Fruit fly (Drosophila melanogaster) whole organism, embryonic: Measurements from ENCODE around the gene Gli.

Experiments used
- Bdp1 ChIP-seq: fragments of 200-800 bp; sonication (Bioruptor generic); optimal IDR thresholded peaks from 3 replicates; lab custom pipeline; 2016; ENCODE audit warnings: missing biosample characterization, missing genetic modification characterization
- CG3065 ChIP-seq: fragments of 200-800 bp; sonication (Bioruptor generic); optimal IDR thresholded peaks from 2 replicates; lab custom pipeline; 2016; ENCODE audit warnings: missing biosample characterization, missing genetic modification characterization
- CG4424 ChIP-seq: fragments of 200-800 bp; sonication (Bioruptor generic); optimal IDR thresholded peaks from 3 replicates; lab custom pipeline; 2016; ENCODE audit warnings: missing biosample characterization, missing genetic modification characterization
- CG8944 ChIP-seq: fragments of 200-800 bp; sonication (Bioruptor generic); optimal IDR thresholded peaks from 3 replicates; lab custom pipeline; 2016; ENCODE audit warnings: missing biosample characterization, missing genetic modification characterization
- Lpt ChIP-seq: fragments of >200 bp; optimal IDR thresholded peaks from 2 replicates; lab custom pipeline; 2018; ENCODE audit warnings: missing biosample characterization, missing genetic modification characterization
- Mad ChIP-seq: fragments of 200-800 bp; sonication (Bioruptor generic); optimal IDR thresholded peaks from 2 replicates; lab custom pipeline; 2016; ENCODE audit warnings: missing biosample characterization, missing genetic modification characterization
- NfI ChIP-seq: fragments of 200-800 bp; sonication (Bioruptor generic); optimal IDR thresholded peaks from 3 replicates; lab custom pipeline; 2018; ENCODE audit warnings: missing biosample characterization, mild to moderate bottlenecking, missing genetic modification characterization, moderate library complexity
- dysf ChIP-seq: fragments of 200-800 bp; sonication (Bioruptor generic); IDR thresholded peaks from 3 replicates; pipeline ENCODE4 v1.3.6; 2022; ENCODE audit warnings: missing biosample characterization, missing genetic modification characterization
- fu2 ChIP-seq: fragments of 200-800 bp; sonication (Bioruptor generic); optimal IDR thresholded peaks from 2 replicates; lab custom pipeline; 2016; ENCODE audit warnings: missing biosample characterization, missing genetic modification characterization
- hbn ChIP-seq: fragments of 200-800 bp; sonication (Bioruptor generic); IDR thresholded peaks from 2 replicates; pipeline ENCODE4 v1.3.6; 2022; ENCODE audit warnings: missing biosample characterization, missing genetic modification characterization; ENCODE audit not compliant: partially characterized antibody
- ken ChIP-seq: fragments of 200-800 bp; sonication (Bioruptor generic); IDR thresholded peaks from 3 replicates; pipeline ENCODE4 v1.3.6; 2022; ENCODE audit warnings: missing biosample characterization, missing genetic modification characterization

dm6 chr2L:15746600-15747393 lies 15.8 kb downstream of the Gli start:
- TF ChIP-seq Lpt (GFP tag; lab: Kevin White, UChicago), result no peak
- TF ChIP-seq hbn (GFP tag; lab: Robert Waterston, UW), result no peak
- peak; percentile 83 for TF ChIP-seq NfI (GFP tag; lab: Kevin White, UChicago)
- TF ChIP-seq fu2 (GFP tag; lab: Kevin White, UChicago), result peak; percentile 4
- TF ChIP-seq ken, result 0 out of 3 replicates have a peak, but pooled peaks have one; percentile 49
- TF ChIP-seq Mad (GFP tag; lab: Kevin White, UChicago), result peak; percentile 42
- TF ChIP-seq dysf (GFP tag; lab: Robert Waterston, UW), result peak; percentile 90
- peak; percentile 93 for TF ChIP-seq CG4424 (GFP tag; lab: Kevin White, UChicago)
- no peak for TF ChIP-seq Bdp1
- peak; percentile 82 for TF ChIP-seq CG3065 (GFP tag; lab: Kevin White, UChicago)
- peak; percentile 30 for TF ChIP-seq CG8944 (GFP tag; lab: Kevin White, UChicago)
